Worm (Caenorhabditis elegans) whole organism, L4 larva: Measurements from ENCODE around the gene plp-1.
A peak's percentile ranks its signal among the peaks of the same experiment; 100 is the strongest.
"Not testable (repeated sequence)": the region's sequence is repeated elsewhere in the genome, so short reads cannot be mapped to it uniquely, and the experiment has no call there.

Experiments
- F49E8.2 ChIP-seq: sonication (generic microtip); optimal IDR thresholded peaks from 2 replicates; lab custom pipeline; 2016; ENCODE audit warnings: missing compliant biosample characterization, mild to moderate bottlenecking, missing genetic modification characterization, borderline replicate concordance
- Y48G9A.11 ChIP-seq: fragments of 200-800 bp; sonication (Bioruptor generic); IDR thresholded peaks from 2 replicates; pipeline ENCODE4 v1.3.6; 2022; ENCODE audit warnings: missing genetic modification reagents, missing genetic modification characterization, missing compliant biosample characterization
- aha-1 ChIP-seq: fragments of 150-350 bp; peaks from one replicate; lab custom pipeline; 2014; ENCODE audit warnings: missing biosample characterization, missing genetic modification characterization
- attf-4 ChIP-seq: sonication (generic microtip); optimal IDR thresholded peaks from 3 replicates; lab custom pipeline; 2017; ENCODE audit warnings: missing biosample characterization, missing genetic modification characterization
- ceh-44 ChIP-seq: fragments of 200-800 bp; sonication (Bioruptor generic); IDR thresholded peaks from 2 replicates; pipeline ENCODE4 v1.3.6; 2022; ENCODE audit warnings: missing genetic modification reagents, missing genetic modification characterization, missing compliant biosample characterization
- ceh-62 ChIP-seq: sonication (generic microtip); optimal IDR thresholded peaks from 2 replicates; lab custom pipeline; 2017; ENCODE audit warnings: missing biosample characterization, missing genetic modification characterization
- dve-1 ChIP-seq: sonication (generic microtip); optimal IDR thresholded peaks from 2 replicates; lab custom pipeline; 2017; ENCODE audit warnings: antibody characterized with exemption, mild to moderate bottlenecking, missing genetic modification characterization, missing compliant biosample characterization; ENCODE audit not compliant: insufficient read depth
- hlh-30 ChIP-seq: sonication (generic microtip); optimal IDR thresholded peaks from 2 replicates; lab custom pipeline; 2017; ENCODE audit warnings: antibody characterized with exemption, mild to moderate bottlenecking, missing genetic modification characterization, missing compliant biosample characterization; ENCODE audit not compliant: insufficient read depth
- lir-3 ChIP-seq: sonication (generic microtip); optimal IDR thresholded peaks from 2 replicates; lab custom pipeline; 2016; ENCODE audit warnings: mild to moderate bottlenecking, missing genetic modification characterization, missing compliant biosample characterization
- lsy-2 ChIP-seq, 2 experiments: fragments of 150-350 bp in 1 of 2; sonication (generic microtip) in 1 of 2; optimal IDR thresholded peaks; 2 replicates each; lab custom pipeline; 2014 to 2017; ENCODE audit warnings: missing biosample characterization in 2 of 2, missing genetic modification characterization in 2 of 2
- madf-9 ChIP-seq: fragments of 200-800 bp; sonication (Bioruptor generic); conservative IDR thresholded peaks from 2 replicates; pipeline ENCODE4 v1.3.6; 2022; ENCODE audit warnings: missing genetic modification reagents, missing genetic modification characterization, missing compliant biosample characterization
- mes-2 ChIP-seq: sonication (generic microtip); optimal IDR thresholded peaks from 2 replicates; lab custom pipeline; 2016; ENCODE audit warnings: missing genotype, mild to moderate bottlenecking, missing genetic modification characterization, missing compliant biosample characterization; ENCODE audit not compliant: poor library complexity, severe bottlenecking
- mxl-2 ChIP-seq: fragments of 200-800 bp; sonication (Bioruptor generic); conservative IDR thresholded peaks from 2 replicates; pipeline ENCODE4 v1.3.6; 2022; ENCODE audit warnings: missing genetic modification reagents, missing genetic modification characterization, missing compliant biosample characterization
- nhr-10 ChIP-seq: fragments of 150-350 bp; optimal IDR thresholded peaks from 2 replicates; lab custom pipeline; 2014; ENCODE audit warnings: missing biosample characterization, missing genetic modification characterization
- nhr-102 ChIP-seq: sonication (generic microtip); optimal IDR thresholded peaks from 2 replicates; lab custom pipeline; 2016; ENCODE audit warnings: mild to moderate bottlenecking, missing genetic modification characterization, moderate library complexity, missing compliant biosample characterization
- nhr-25 ChIP-seq: sonication (generic microtip); optimal IDR thresholded peaks from 2 replicates; lab custom pipeline; 2017; ENCODE audit warnings: missing genetic modification characterization, mild to moderate bottlenecking, missing compliant biosample characterization, antibody characterized with exemption, moderate library complexity, borderline replicate concordance; ENCODE audit not compliant: insufficient read depth
- nhr-28 ChIP-seq: fragments of 150-350 bp; optimal IDR thresholded peaks from 2 replicates; lab custom pipeline; 2014; ENCODE audit warnings: missing biosample characterization, missing genetic modification characterization
- nhr-77 ChIP-seq: fragments of 150-350 bp; optimal IDR thresholded peaks from 2 replicates; lab custom pipeline; 2014; ENCODE audit warnings: missing biosample characterization, missing genetic modification characterization
- pha-4 ChIP-seq, 2 experiments: fragments of 150-350 bp in 1 of 2; fragments of 200-800 bp in 1 of 2; sonication (Bioruptor generic) in 1 of 2; IDR thresholded peaks in 1 of 2; optimal IDR thresholded peaks in 1 of 2; 2 replicates each; pipeline versions ENCODE4 v1.3.6 to Lab custom; 2014 to 2022; ENCODE audit warnings: missing genetic modification characterization in 2 of 2, missing genetic modification reagents in 2 of 2, missing biosample characterization in 1 of 2, missing compliant biosample characterization in 1 of 2
- rbr-2 ChIP-seq: sonication (generic microtip); optimal IDR thresholded peaks from 2 replicates; lab custom pipeline; 2016; ENCODE audit warnings: missing genotype, missing genetic modification characterization, missing compliant biosample characterization
- sdz-12 ChIP-seq: fragments of 200-800 bp; sonication (Bioruptor generic); optimal IDR thresholded peaks from 2 replicates; lab custom pipeline; 2018; ENCODE audit warnings: mild to moderate bottlenecking, missing genetic modification characterization, missing compliant biosample characterization
- skn-1 ChIP-seq: fragments of 150-350 bp; optimal IDR thresholded peaks from 2 replicates; lab custom pipeline; 2014; ENCODE audit warnings: missing biosample characterization, missing genetic modification characterization
- spr-3 ChIP-seq: fragments of 200-800 bp; sonication (Bioruptor generic); optimal IDR thresholded peaks from 2 replicates; lab custom pipeline; 2018; ENCODE audit warnings: mild to moderate bottlenecking, missing genetic modification characterization, missing compliant biosample characterization
- tra-1 ChIP-seq: fragments of 200-800 bp; sonication (Bioruptor generic); IDR thresholded peaks from 2 replicates; pipeline ENCODE4 v1.3.6; 2022; ENCODE audit warnings: missing genetic modification reagents, missing genetic modification characterization, missing compliant biosample characterization
- unc-62 ChIP-seq, 3 experiments: fragments of 150-350 bp in 1 of 3; sonication (generic microtip); optimal IDR thresholded peaks in 2 of 3; peaks in 1 of 3; 1 replicate in 1 of 3; 2 replicates in 2 of 3; lab custom pipeline; 2014 to 2017; ENCODE audit warnings: missing biosample characterization in 3 of 3, missing genetic modification characterization in 3 of 3, missing genetic modification reagents in 3 of 3, missing genotype in 1 of 3
- zfp-2 ChIP-seq: sonication (generic microtip); optimal IDR thresholded peaks from 2 replicates; lab custom pipeline; 2016; ENCODE audit warnings: mild to moderate bottlenecking, missing genetic modification characterization, missing compliant biosample characterization
- zfp-3 ChIP-seq: fragments of 200-800 bp; sonication (Bioruptor generic); conservative IDR thresholded peaks from 2 replicates; pipeline ENCODE4 v1.3.6; 2022; ENCODE audit warnings: missing genetic modification reagents, missing genetic modification characterization, missing compliant biosample characterization
- zip-2 ChIP-seq: fragments of 150-350 bp; optimal IDR thresholded peaks from 2 replicates; lab custom pipeline; 2014; ENCODE audit warnings: missing biosample characterization, missing genetic modification characterization
- ztf-11 ChIP-seq: fragments of 150-350 bp; optimal IDR thresholded peaks from 2 replicates; lab custom pipeline; 2014; ENCODE audit warnings: missing biosample characterization, missing genetic modification characterization
- ztf-7 ChIP-seq: fragments of 150-350 bp; optimal IDR thresholded peaks from 2 replicates; lab custom pipeline; 2014; ENCODE audit warnings: missing biosample characterization, missing genetic modification characterization

plp-1 gene

DNA sequence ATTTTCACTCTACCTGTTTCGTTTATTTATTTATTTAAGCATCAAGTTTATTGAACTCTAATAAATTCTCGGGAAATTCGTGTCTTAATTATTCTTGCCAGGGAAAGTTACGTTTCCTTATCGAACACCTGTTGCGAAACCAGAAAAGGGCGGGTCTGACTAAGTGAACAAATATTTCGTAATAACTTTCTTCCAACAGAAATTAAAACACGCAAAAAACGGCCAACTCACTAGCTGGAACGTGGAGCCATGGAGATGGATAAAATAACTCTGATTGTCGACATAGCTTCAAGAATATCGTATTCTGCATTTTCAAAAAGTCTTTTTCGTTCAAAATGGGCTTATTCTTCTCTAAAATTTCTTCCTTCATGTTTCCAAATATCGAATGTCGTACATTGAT is 1.4 kb downstream of the plp-1 start, which contains the start of gene warf-1:
warf-1 (plus strand) TSS at position 209 of the 400 bp plus-strand sequence.
- TF ChIP-seq ceh-44; ztf-11 (tag; lab: Kevin White, UChicago); zfp-2 (tag; lab: Kevin White, UChicago): not testable (repeated sequence)

DNA sequence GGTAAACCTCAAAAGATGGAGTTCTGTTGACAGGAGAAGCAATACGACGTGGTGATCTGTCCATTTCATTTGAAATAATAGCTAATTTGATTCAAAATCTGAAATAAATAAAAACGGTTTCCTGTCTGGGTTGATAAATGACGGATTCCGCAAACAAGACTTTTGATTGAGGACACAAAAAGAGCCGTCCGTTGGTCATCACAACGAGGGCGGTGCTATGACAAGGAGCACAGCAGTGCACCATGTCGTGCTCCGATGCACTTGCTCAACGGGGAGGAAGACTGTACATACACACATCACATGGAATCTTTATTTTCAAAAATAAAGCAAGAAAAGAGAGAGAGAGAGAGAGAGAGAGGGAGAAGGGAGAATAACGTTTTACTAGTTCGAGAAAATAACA is 8.6 kb downstream of the plp-1 start, which contains the start of gene nep-16:
nep-16 (minus strand) TSS at position 101 of the 400 bp plus-strand sequence.
- TF ChIP-seq Y48G9A.11 = no peak
- no peak for TF ChIP-seq ceh-62 (tag; lab: Kevin White, UChicago)
- peak; percentile 58 for TF ChIP-seq aha-1 (tag; lab: Kevin White, UChicago)
- peak in 1 of 2 experiments; percentile 61 for TF ChIP-seq unc-62 (GFP tag; optimal IDR thresholded peaks at IDR 0.05 in 1 of 2; lab: Kevin White, UChicago)
- no peak for TF ChIP-seq unc-62 (tag; optimal IDR thresholded peaks at IDR 0.05; lab: Kevin White, UChicago)
- TF ChIP-seq nhr-10 (tag; lab: Kevin White, UChicago) = no peak

DNA sequence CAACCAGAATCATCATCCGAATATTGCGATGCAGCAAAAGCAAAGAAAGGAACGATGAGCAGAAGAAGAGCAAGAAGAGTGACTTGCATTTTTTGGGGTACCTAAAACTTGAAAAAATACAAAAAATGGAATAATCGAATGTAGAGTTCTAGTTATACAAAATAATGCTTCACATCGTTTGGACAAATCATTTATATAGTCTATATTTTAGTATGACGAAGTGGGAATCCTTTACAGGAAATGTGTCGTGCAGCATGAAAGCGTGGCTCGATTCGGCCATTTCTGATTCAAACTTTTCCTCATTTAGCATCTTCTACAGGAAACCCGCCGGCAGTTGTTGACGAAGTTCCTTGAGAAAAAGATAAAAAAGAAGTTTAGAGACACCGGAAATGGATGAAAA is 9.8 kb downstream of the plp-1 start, which contains the start of gene nlp-20:
nlp-20 (minus strand) TSS at position 101 of the 400 bp plus-strand sequence.
- TF ChIP-seq F49E8.2 (tag; lab: Kevin White, UChicago) (no peak), aha-1 (tag; lab: Kevin White, UChicago) (peak; percentile 29)

DNA sequence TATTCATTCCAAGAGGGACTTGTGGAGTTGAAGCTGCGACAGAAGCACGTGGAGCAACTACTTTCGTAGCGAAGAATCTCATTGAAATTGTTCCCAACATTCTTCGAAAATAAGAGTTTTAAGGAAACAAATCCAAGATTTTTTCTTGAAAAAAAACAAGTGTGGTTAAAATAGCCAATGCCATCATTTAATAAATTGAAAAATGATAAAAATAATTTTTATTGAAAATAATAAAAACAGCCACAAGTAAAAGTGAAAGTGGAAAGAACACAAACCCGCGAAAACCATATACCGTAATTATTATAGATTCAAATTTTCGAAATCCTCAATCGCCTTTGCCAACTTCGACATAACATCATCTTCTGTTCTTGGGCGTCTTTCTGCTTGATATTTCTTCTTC is 13.0 kb downstream of the plp-1 start, which contains the start of gene hmg-5:
hmg-5 (minus strand) TSS at position 101 of the 400 bp plus-strand sequence.
- TF ChIP-seq tra-1 (GFP tag; lab: Robert Waterston, UW) (no peak), zfp-3 (GFP tag; lab: Robert Waterston, UW) (no peak), madf-9 (GFP tag; lab: Robert Waterston, UW) (no peak), zip-2 (tag; lab: Kevin White, UChicago) (no peak), ztf-7 (tag; lab: Kevin White, UChicago) (no peak), spr-3 (GFP tag; lab: Kevin White, UChicago) (no peak), nhr-28 (tag; lab: Kevin White, UChicago) (no peak), hlh-30 (no peak), ceh-62 (tag; lab: Kevin White, UChicago) (no peak), nhr-102 (tag; lab: Kevin White, UChicago) (no peak), pha-4 (GFP tag; IDR thresholded peaks at IDR 0.05; lab: Robert Waterston, UW) (no peak), pha-4 (tag; optimal IDR thresholded peaks at IDR 0.05; lab: Kevin White, UChicago) (no peak), nhr-25 (tag; lab: Kevin White, UChicago) (no peak), rbr-2 (no peak), attf-4 (no peak), skn-1 (tag; lab: Kevin White, UChicago) (no peak), nhr-77 (tag; lab: Kevin White, UChicago) (no peak), lir-3 (no peak), dve-1 (no peak), lsy-2 (tag; optimal IDR thresholded peaks at IDR 0.05; lab: Kevin White, UChicago) (no peak), mes-2 (tag; lab: Kevin White, UChicago) (no peak)

DNA sequence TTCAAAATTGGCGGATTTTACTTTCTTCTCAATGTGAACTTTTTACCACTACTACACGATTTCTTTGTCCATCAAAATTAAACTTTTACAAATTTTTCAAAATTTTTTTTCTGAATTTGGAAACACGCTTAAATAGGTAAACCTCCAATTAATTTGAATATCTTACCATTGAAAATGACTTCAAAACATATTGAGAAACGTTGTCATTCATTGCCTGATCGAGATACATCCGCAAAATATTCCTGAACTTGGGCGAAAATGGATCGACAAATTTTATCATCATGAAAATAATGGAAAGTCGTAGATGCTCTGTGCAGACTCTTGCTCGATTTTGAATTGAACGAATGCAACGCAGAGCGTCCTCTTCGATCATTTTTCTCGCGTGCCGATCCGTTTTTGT is 13.7 kb downstream of the plp-1 start:
- TF ChIP-seq aha-1 (tag; lab: Kevin White, UChicago) (no peak), unc-62 (GFP tag; optimal IDR thresholded peaks at IDR 0.05 in 1 of 2; lab: Kevin White, UChicago) (peak in 1 of 2 experiments; percentile 95), unc-62 (tag; optimal IDR thresholded peaks at IDR 0.05; lab: Kevin White, UChicago) (no peak)

DNA sequence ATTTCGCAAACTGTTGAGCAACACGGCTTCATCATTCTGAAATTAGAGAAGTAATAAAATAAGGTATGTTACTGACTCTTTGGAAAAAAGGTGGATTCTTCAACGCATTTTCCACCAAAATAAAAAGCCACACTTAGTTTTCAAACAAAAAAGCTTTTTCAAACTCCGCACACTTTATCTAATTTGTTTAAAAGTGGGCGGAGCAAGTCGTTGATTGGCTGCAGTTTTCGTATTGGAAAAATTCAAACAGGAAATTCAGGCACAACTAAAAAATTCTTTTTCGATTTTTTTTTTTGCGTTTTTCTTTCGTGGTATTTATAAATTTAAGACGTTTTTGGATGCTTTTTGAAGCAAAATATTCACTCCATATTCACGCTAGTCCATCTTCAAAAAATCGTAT is 17.3 kb downstream of the plp-1 start:
- TF ChIP-seq mxl-2 (GFP tag; lab: Robert Waterston, UW) (no peak), sdz-12 (GFP tag; lab: Kevin White, UChicago) (no peak)
